Worm (Caenorhabditis elegans): ENCODE data around the gene T22F3.10.

ce11 chrV:3639873-3640272 lies 28.3 kb upstream of the T22F3.10 start:
- no peak for TF ChIP-seq madf-5 (GFP tag; IDR thresholded peaks at IDR 0.05)
- TF ChIP-seq php-3 (GFP tag; IDR thresholded peaks at IDR 0.05), result no peak
- no peak for TF ChIP-seq hlh-30 (tag; optimal IDR thresholded peaks at IDR 0.05; ENCODE audit: insufficient read depth)
- no peak for TF ChIP-seq ama-1 (optimal IDR thresholded peaks at IDR 0.05)
- TF ChIP-seq nhr-42 (GFP tag; IDR thresholded peaks at IDR 0.05), result no peak
- TF ChIP-seq nhr-237 (tag; optimal IDR thresholded peaks at IDR 0.05), result no peak
- no peak for TF ChIP-seq pha-4 (GFP tag; IDR thresholded peaks at IDR 0.05)
- no peak for TF ChIP-seq pha-4 (tag; optimal IDR thresholded peaks at IDR 0.05)
- TF ChIP-seq lim-7 (GFP tag; IDR thresholded peaks at IDR 0.05), result no peak
- no peak for TF ChIP-seq mep-1 (tag; optimal IDR thresholded peaks at IDR 0.05)
- TF ChIP-seq lin-29 (GFP tag; IDR thresholded peaks at IDR 0.05), result no peak

Data from whole organism, L4 larva.